Worm (Caenorhabditis elegans): ENCODE data around the gene F59B10.5.

Gene F59B10.5

ce11 chrII:10551985-10552736 lies 28.7 kb upstream of the F59B10.5 start:
- peak; percentile 36 for TF ChIP-seq unc-62 (GFP tag; optimal IDR thresholded peaks at IDR 0.05)

- TF ChIP-seq unc-62 (GFP tag; optimal IDR thresholded peaks at IDR 0.05), result no peak
Measured at ce11 chrII:10550872-10551647, 27.6 kb upstream of the F59B10.5 start.

- no peak for TF ChIP-seq unc-62 (GFP tag; optimal IDR thresholded peaks at IDR 0.05)
Measured at ce11 chrII:10550173-10550572, 26.7 kb upstream of the F59B10.5 start.

ce11 chrII:10548778-10549671 lies 25.5 kb upstream of the F59B10.5 start:
- no peak for TF ChIP-seq unc-62 (GFP tag; optimal IDR thresholded peaks at IDR 0.05)

ce11 chrII:10547803-10548693 lies 24.6 kb upstream of the F59B10.5 start:
- no peak for TF ChIP-seq unc-62 (GFP tag; optimal IDR thresholded peaks at IDR 0.05)

ce11 chrII:10547311-10547710 lies 23.8 kb upstream of the F59B10.5 start:
- TF ChIP-seq unc-62 (GFP tag; optimal IDR thresholded peaks at IDR 0.05), result no peak

- no peak for TF ChIP-seq unc-62 (GFP tag; optimal IDR thresholded peaks at IDR 0.05)
Measured at ce11 chrII:10546784-10547087, 23.3 kb upstream of the F59B10.5 start.

- TF ChIP-seq unc-62 (GFP tag; optimal IDR thresholded peaks at IDR 0.05), result no peak
Measured at ce11 chrII:10545924-10546783, 22.7 kb upstream of the F59B10.5 start.

ce11 chrII:10545213-10545612 lies 21.7 kb upstream of the F59B10.5 start:
- TF ChIP-seq unc-62 (GFP tag; optimal IDR thresholded peaks at IDR 0.05), result no peak

- TF ChIP-seq unc-62 (GFP tag; optimal IDR thresholded peaks at IDR 0.05), result no peak
Measured at ce11 chrII:10544374-10544908, 21.0 kb upstream of the F59B10.5 start.

- TF ChIP-seq unc-62 (GFP tag; optimal IDR thresholded peaks at IDR 0.05), result no peak
Measured at ce11 chrII:10543457-10544137, 20.1 kb upstream of the F59B10.5 start.

- no peak for TF ChIP-seq unc-62 (GFP tag; optimal IDR thresholded peaks at IDR 0.05)
Measured at ce11 chrII:10542654-10543456, 19.4 kb upstream of the F59B10.5 start.
